Worm (Caenorhabditis elegans): ENCODE measurements around the gene C06E4.5.

DNA sequence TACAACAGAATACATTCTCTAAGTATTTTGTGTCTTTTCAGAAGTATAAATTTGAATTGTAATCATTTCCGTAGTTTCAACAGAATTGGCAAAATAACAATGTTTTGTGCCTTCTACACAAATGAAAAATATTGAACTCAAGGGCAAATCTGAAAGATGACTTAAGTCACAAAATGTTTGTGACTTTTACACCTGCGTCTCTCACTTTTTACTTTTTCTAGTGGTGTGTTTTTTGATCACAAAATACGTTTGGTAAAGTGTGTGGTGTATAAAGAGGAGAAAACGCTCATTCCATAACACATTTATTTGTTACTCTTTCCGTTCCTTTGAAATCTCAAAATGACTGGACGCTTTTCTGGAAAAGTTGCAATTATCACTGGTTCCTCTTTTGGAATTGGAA, 5.8 kb downstream of the C06E4.5 start, which contains the start of gene C06E4.3:
- no peak for TF ChIP-seq unc-62 (GFP tag; optimal IDR thresholded peaks at IDR 0.05)
- TF ChIP-seq sma-3 (GFP tag; optimal IDR thresholded peaks at IDR 0.05), result no peak
- TF ChIP-seq Y55F3AM.14 (GFP tag; optimal IDR thresholded peaks at IDR 0.05), result no peak
- no peak for TF ChIP-seq unc-39 (tag; optimal IDR thresholded peaks at IDR 0.05)
- TF ChIP-seq elt-3 (tag; optimal IDR thresholded peaks at IDR 0.05), result no peak
- no peak for TF ChIP-seq mbf-1 (tag; optimal IDR thresholded peaks at IDR 0.05)
- no peak for TF ChIP-seq aly-2 (tag; optimal IDR thresholded peaks at IDR 0.05)
- no peak for TF ChIP-seq R02D3.7 (tag; optimal IDR thresholded peaks at IDR 0.05)
- TF ChIP-seq egl-27 (tag; optimal IDR thresholded peaks at IDR 0.05), result no peak
- no peak for TF ChIP-seq nhr-11 (tag; optimal IDR thresholded peaks at IDR 0.05)
- TF ChIP-seq skn-1 (tag; optimal IDR thresholded peaks at IDR 0.05), result peak; percentile 47
